Worm (Caenorhabditis elegans) whole organism, young adult: ENCODE results near the gene F56A11.6.

Experiments used
- akir-1 ChIP-seq: fragments of 200-800 bp; sonication (Bioruptor generic); optimal IDR thresholded peaks from 2 replicates; lab custom pipeline; 2018; ENCODE audit warnings: mild to moderate bottlenecking, missing genetic modification characterization, moderate library complexity, missing compliant biosample characterization
- nfyb-1 ChIP-seq: fragments of 200-800 bp; sonication (Bioruptor generic); IDR thresholded peaks from 2 replicates; pipeline ENCODE4 v1.3.6; 2022; ENCODE audit warnings: missing genetic modification reagents, missing genetic modification characterization, missing compliant biosample characterization
- nhr-179 ChIP-seq: sonication (generic microtip); optimal IDR thresholded peaks from 2 replicates; lab custom pipeline; 2016; ENCODE audit warnings: mild to moderate bottlenecking, missing genetic modification characterization, missing compliant biosample characterization

DNA sequence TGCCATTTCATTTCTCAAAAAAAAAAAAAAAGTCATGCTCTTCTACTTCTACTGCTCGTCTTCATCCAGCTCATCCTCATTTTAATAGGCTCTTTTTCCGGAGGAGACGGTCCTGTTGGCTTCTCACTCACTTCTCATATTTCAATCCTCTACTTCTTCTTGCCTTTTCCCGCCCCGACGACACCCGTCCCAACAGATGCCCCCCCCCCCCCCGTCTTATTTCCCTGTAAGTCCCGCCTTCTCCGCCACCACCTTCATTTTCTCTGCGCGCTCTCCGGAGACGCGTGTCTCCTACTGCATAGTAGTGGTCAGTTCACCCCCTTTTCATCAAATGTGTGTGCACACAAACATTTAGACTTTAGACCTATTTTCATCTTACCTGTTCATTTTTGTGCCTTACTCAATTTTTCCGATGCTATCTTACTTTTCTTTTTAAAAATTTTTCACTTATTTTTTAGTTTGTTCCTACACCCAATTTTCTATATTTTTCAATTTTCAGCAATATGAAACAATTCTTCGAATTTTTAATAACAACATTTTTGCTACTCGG lies 23.2 kb downstream of the F56A11.6 start, which contains the start of gene efn-4:
- TF ChIP-seq akir-1 (GFP tag; lab: Kevin White, UChicago) (no peak), nfyb-1 (GFP tag; lab: Robert Waterston, UW) (no peak), nhr-179 (tag; lab: Kevin White, UChicago) (no peak)
